Worm (Caenorhabditis elegans) whole organism, L4/young adult: Measurements from ENCODE around the gene T28F3.8.

Experiments used
- W03F9.2 ChIP-seq: fragments of 150-350 bp; optimal IDR thresholded peaks from 2 replicates; lab custom pipeline; 2014; ENCODE audit warnings: missing biosample characterization, missing genetic modification characterization
- him-1 ChIP-seq: sonication (generic microtip); optimal IDR thresholded peaks from 2 replicates; lab custom pipeline; 2016; ENCODE audit warnings: missing genotype, missing genetic modification reagents, missing genetic modification characterization, missing compliant biosample characterization

ce11 chrIV:17265279-17265678 lies 41.8 kb downstream of the T28F3.8 start, which contains the start of gene str-187:
- TF ChIP-seq W03F9.2 (tag; lab: Kevin White, UChicago), result no peak
- no peak for TF ChIP-seq him-1 (tag; lab: Kevin White, UChicago)
